Fruit fly (Drosophila melanogaster) whole organism, embryonic: ENCODE results near the gene thoc7.

ENCODE experiments used
- Aef1 ChIP-seq: fragments of 200-800 bp; sonication (Bioruptor generic); IDR thresholded peaks from 3 replicates; pipeline ENCODE4 v1.3.6; 2022; ENCODE audit warnings: missing biosample characterization, missing genetic modification characterization
- B-H1 ChIP-seq: fragments of 200-800 bp; sonication (Bioruptor generic); IDR thresholded peaks from 3 replicates; pipeline ENCODE4 v1.3.6; 2022; ENCODE audit warnings: missing biosample characterization, missing genetic modification characterization
- CG10274 ChIP-seq: fragments of 200-800 bp; sonication (Bioruptor generic); optimal IDR thresholded peaks from 3 replicates; lab custom pipeline; 2017; ENCODE audit warnings: missing biosample characterization, mild to moderate bottlenecking, missing genetic modification characterization
- CG10366 ChIP-seq: fragments of 200-800 bp; sonication (Bioruptor generic); IDR thresholded peaks from 2 replicates; pipeline ENCODE4 v1.3.6; 2022; ENCODE audit warnings: missing biosample characterization, missing genetic modification characterization
- CG10462 ChIP-seq: fragments of 200-800 bp; sonication (Bioruptor generic); optimal IDR thresholded peaks from 2 replicates; lab custom pipeline; 2016; ENCODE audit warnings: missing biosample characterization, missing genetic modification characterization
- CG13287 ChIP-seq: fragments of 200-800 bp; sonication (Bioruptor generic); IDR thresholded peaks from 2 replicates; pipeline ENCODE4 v1.3.6; 2022; ENCODE audit warnings: missing biosample characterization, missing genetic modification characterization; ENCODE audit not compliant: partially characterized antibody
- CG13424 ChIP-seq: fragments of 200-800 bp; sonication (Bioruptor generic); optimal IDR thresholded peaks from 2 replicates; lab custom pipeline; 2019; ENCODE audit warnings: missing biosample characterization, mild to moderate bottlenecking, missing genetic modification characterization, moderate library complexity
- CG14441 ChIP-seq: fragments of 200-800 bp; sonication (Bioruptor generic); IDR thresholded peaks from 2 replicates; pipeline ENCODE4 v1.3.6; 2022; ENCODE audit warnings: missing biosample characterization, missing genetic modification characterization
- CG15011 ChIP-seq: fragments of 200-800 bp; sonication (Bioruptor generic); optimal IDR thresholded peaks from 3 replicates; lab custom pipeline; 2018; ENCODE audit warnings: missing biosample characterization, mild to moderate bottlenecking, missing genetic modification characterization
- CG1647 ChIP-seq: fragments of 200-800 bp; sonication (Bioruptor generic); optimal IDR thresholded peaks from 3 replicates; lab custom pipeline; 2016; ENCODE audit warnings: missing biosample characterization, missing genetic modification characterization
- CG1832 ChIP-seq: fragments of 200-800 bp; sonication (Bioruptor generic); optimal IDR thresholded peaks from 2 replicates; lab custom pipeline; 2017; ENCODE audit warnings: missing biosample characterization, mild to moderate bottlenecking, missing genetic modification characterization, inconsistent platforms
- CG31441 ChIP-seq: fragments of 200-800 bp; sonication (Bioruptor generic); IDR thresholded peaks from 2 replicates; pipeline ENCODE4 v1.3.6; 2022; ENCODE audit warnings: missing biosample characterization, missing genetic modification characterization
- CG3407 ChIP-seq: fragments of 200-800 bp; sonication (Bioruptor generic); optimal IDR thresholded peaks from 2 replicates; lab custom pipeline; 2018; ENCODE audit warnings: missing biosample characterization, mild to moderate bottlenecking, missing genetic modification characterization
- CG34376 ChIP-seq: fragments of 200-800 bp; sonication (Bioruptor generic); optimal IDR thresholded peaks from 2 replicates; lab custom pipeline; 2018; ENCODE audit warnings: missing biosample characterization, mild to moderate bottlenecking, missing genetic modification characterization
- CG34422 ChIP-seq: fragments of 200-800 bp; sonication (Bioruptor generic); IDR thresholded peaks from 3 replicates; pipeline ENCODE4 v1.3.6; 2022; ENCODE audit warnings: missing biosample characterization, missing genetic modification characterization
- CG3847 ChIP-seq: fragments of 200-800 bp; sonication (Bioruptor generic); IDR thresholded peaks from 2 replicates; pipeline ENCODE4 v1.3.6; 2022; ENCODE audit warnings: missing biosample characterization, missing genetic modification characterization
- CG4617 ChIP-seq: fragments of 200-800 bp; sonication (Bioruptor generic); optimal IDR thresholded peaks from 3 replicates; lab custom pipeline; 2016; ENCODE audit warnings: missing biosample characterization, missing genetic modification characterization, borderline replicate concordance
- CG8924 ChIP-seq: fragments of 200-800 bp; optimal IDR thresholded peaks from 3 replicates; lab custom pipeline; 2019; ENCODE audit warnings: missing biosample characterization, mild to moderate bottlenecking, missing genetic modification characterization, moderate library complexity
- CHES-1-like ChIP-seq: fragments of 200-800 bp; sonication (Bioruptor generic); optimal IDR thresholded peaks from 2 replicates; lab custom pipeline; 2016; ENCODE audit warnings: missing biosample characterization, missing genetic modification characterization
- Drgx ChIP-seq: fragments of 200-800 bp; sonication (Bioruptor generic); IDR thresholded peaks from 2 replicates; pipeline ENCODE4 v1.3.6; 2022; ENCODE audit warnings: missing biosample characterization, missing genetic modification characterization
- H2.0 ChIP-seq: fragments of 200-800 bp; sonication (Bioruptor generic); IDR thresholded peaks from 2 replicates; pipeline ENCODE4 v1.3.6; 2022; ENCODE audit warnings: missing biosample characterization, missing genetic modification characterization
- HLH4C ChIP-seq: fragments of 200-800 bp; sonication (Bioruptor generic); IDR thresholded peaks from 3 replicates; pipeline ENCODE4 v1.3.6; 2022; ENCODE audit warnings: missing biosample characterization, missing genetic modification characterization; ENCODE audit not compliant: partially characterized antibody
- MESR4 ChIP-seq: fragments of 200-800 bp; sonication (Bioruptor generic); optimal IDR thresholded peaks from 2 replicates; lab custom pipeline; 2018; ENCODE audit warnings: missing biosample characterization, mild to moderate bottlenecking, missing genetic modification characterization, moderate library complexity
- Meics ChIP-seq: fragments of 200-800 bp; sonication (Bioruptor generic); optimal IDR thresholded peaks from 2 replicates; lab custom pipeline; 2017; ENCODE audit warnings: missing biosample characterization, mild to moderate bottlenecking, missing genetic modification characterization
- NFAT ChIP-seq: fragments of 200-800 bp; sonication (Bioruptor generic); IDR thresholded peaks from 2 replicates; pipeline ENCODE4 v1.3.6; 2022; ENCODE audit warnings: missing biosample characterization, missing genetic modification characterization
- Nf-YA ChIP-seq: fragments of 200-800 bp; sonication (Bioruptor generic); IDR thresholded peaks from 2 replicates; pipeline ENCODE4 v1.3.6; 2022; ENCODE audit warnings: missing biosample characterization, missing genetic modification characterization
- Opbp ChIP-seq: fragments of 200-800 bp; sonication (Bioruptor generic); IDR thresholded peaks from 3 replicates; pipeline ENCODE4 v1.3.6; 2022; ENCODE audit warnings: missing biosample characterization, missing genetic modification characterization; ENCODE audit not compliant: partially characterized antibody
- Side ChIP-seq: fragments of 200-800 bp; sonication (Bioruptor generic); optimal IDR thresholded peaks from 2 replicates; lab custom pipeline; 2016; ENCODE audit warnings: missing biosample characterization, missing genetic modification characterization
- Sry-δ ChIP-seq: fragments of 200-800 bp; sonication (Bioruptor generic); optimal IDR thresholded peaks from 2 replicates; lab custom pipeline; 2016; ENCODE audit warnings: missing biosample characterization, missing genetic modification characterization
- amos ChIP-seq: fragments of 200-800 bp; sonication (Bioruptor generic); IDR thresholded peaks from 2 replicates; pipeline ENCODE4 v1.3.6; 2022; ENCODE audit warnings: missing biosample characterization, missing genetic modification characterization; ENCODE audit not compliant: partially characterized antibody
- chinmo ChIP-seq: fragments of 200-800 bp; sonication (Bioruptor generic); IDR thresholded peaks from 4 replicates; pipeline ENCODE4 v1.3.6; 2022; ENCODE audit warnings: missing biosample characterization, missing genetic modification characterization; ENCODE audit not compliant: partially characterized antibody
- ci ChIP-seq: fragments of 200-800 bp; sonication (Bioruptor generic); IDR thresholded peaks from 3 replicates; pipeline ENCODE4 v1.3.6; 2022; ENCODE audit warnings: missing biosample characterization, missing genetic modification characterization
- emc ChIP-seq: fragments of 200-800 bp; sonication (Bioruptor generic); optimal IDR thresholded peaks from 2 replicates; lab custom pipeline; 2016; ENCODE audit warnings: missing biosample characterization, missing genetic modification characterization
- gcm ChIP-seq: fragments of 200-800 bp; sonication (Bioruptor generic); optimal IDR thresholded peaks from 2 replicates; lab custom pipeline; 2019; ENCODE audit warnings: missing biosample characterization, mild to moderate bottlenecking, missing genetic modification characterization, moderate library complexity
- gsb-n ChIP-seq: fragments of 200-800 bp; sonication (Bioruptor generic); optimal IDR thresholded peaks from 3 replicates; lab custom pipeline; 2018; ENCODE audit warnings: missing biosample characterization, mild to moderate bottlenecking, missing genetic modification characterization
- hkb ChIP-seq, 2 experiments: fragments of 200-800 bp in 1 of 2; fragments of >200 bp in 1 of 2; sonication (Bioruptor generic) in 1 of 2; IDR thresholded peaks in 1 of 2; optimal IDR thresholded peaks in 1 of 2; 2 replicates each; pipeline versions ENCODE4 v1.3.6 to Lab custom; 2017 to 2022; ENCODE audit warnings: missing biosample characterization in 1 of 2, missing genetic modification characterization in 1 of 2
- klu ChIP-seq: fragments of 200-800 bp; sonication (Bioruptor generic); IDR thresholded peaks from 2 replicates; pipeline ENCODE4 v1.3.6; 2022; ENCODE audit warnings: missing biosample characterization, missing genetic modification characterization
- lmd ChIP-seq: fragments of 200-800 bp; sonication (Bioruptor generic); IDR thresholded peaks from 2 replicates; pipeline ENCODE4 v1.3.6; 2022; ENCODE audit warnings: missing biosample characterization, missing genetic modification characterization
- lola ChIP-seq, 3 experiments: fragments of >200 bp in 2 of 3; fragments of 200-800 bp in 1 of 3; sonication (Bioruptor generic) in 1 of 3; optimal IDR thresholded peaks; 2 replicates each; lab custom pipeline; 2017 to 2019; ENCODE audit warnings: missing biosample characterization in 3 of 3, missing genetic modification characterization in 3 of 3, mild to moderate bottlenecking in 1 of 3, moderate library complexity in 1 of 3
- mld ChIP-seq: fragments of 200-800 bp; sonication (Bioruptor generic); IDR thresholded peaks from 3 replicates; pipeline ENCODE4 v1.3.6; 2022; ENCODE audit warnings: missing biosample characterization, missing genetic modification characterization; ENCODE audit not compliant: partially characterized antibody
- nerfin-1 ChIP-seq: fragments of 200-800 bp; sonication (Bioruptor generic); optimal IDR thresholded peaks from 3 replicates; lab custom pipeline; 2019; ENCODE audit warnings: missing biosample characterization, mild to moderate bottlenecking, missing genetic modification characterization, moderate library complexity
- pros ChIP-seq: fragments of 200-800 bp; sonication (Bioruptor generic); optimal IDR thresholded peaks from 3 replicates; lab custom pipeline; 2019; ENCODE audit warnings: missing biosample characterization, mild to moderate bottlenecking, missing genetic modification characterization, moderate library complexity
- pzg ChIP-seq: fragments of 200-800 bp; sonication (Bioruptor generic); optimal IDR thresholded peaks from 3 replicates; lab custom pipeline; 2018; ENCODE audit warnings: missing biosample characterization, mild to moderate bottlenecking, missing genetic modification characterization, moderate library complexity
- ro ChIP-seq: fragments of 200-800 bp; sonication (Bioruptor generic); IDR thresholded peaks from 2 replicates; pipeline ENCODE4 v1.3.6; 2022; ENCODE audit warnings: missing biosample characterization, missing genetic modification characterization
- sob ChIP-seq: fragments of 200-800 bp; sonication (Bioruptor generic); IDR thresholded peaks from 2 replicates; pipeline ENCODE4 v1.3.6; 2022; ENCODE audit warnings: missing biosample characterization, missing genetic modification characterization
- vvl ChIP-seq: fragments of 200-800 bp; sonication (Bioruptor generic); IDR thresholded peaks from 2 replicates; pipeline ENCODE4 v1.3.6; 2022; ENCODE audit warnings: missing biosample characterization, missing genetic modification characterization
- wor ChIP-seq: fragments of 200-800 bp; sonication (Bioruptor generic); IDR thresholded peaks from 2 replicates; pipeline ENCODE4 v1.3.6; 2022; ENCODE audit warnings: missing biosample characterization, missing genetic modification characterization
- zf30C ChIP-seq: fragments of 200-800 bp; sonication (Bioruptor generic); optimal IDR thresholded peaks from 3 replicates; lab custom pipeline; 2018; ENCODE audit warnings: missing biosample characterization, mild to moderate bottlenecking, missing genetic modification characterization

The thoc7 gene

DNA sequence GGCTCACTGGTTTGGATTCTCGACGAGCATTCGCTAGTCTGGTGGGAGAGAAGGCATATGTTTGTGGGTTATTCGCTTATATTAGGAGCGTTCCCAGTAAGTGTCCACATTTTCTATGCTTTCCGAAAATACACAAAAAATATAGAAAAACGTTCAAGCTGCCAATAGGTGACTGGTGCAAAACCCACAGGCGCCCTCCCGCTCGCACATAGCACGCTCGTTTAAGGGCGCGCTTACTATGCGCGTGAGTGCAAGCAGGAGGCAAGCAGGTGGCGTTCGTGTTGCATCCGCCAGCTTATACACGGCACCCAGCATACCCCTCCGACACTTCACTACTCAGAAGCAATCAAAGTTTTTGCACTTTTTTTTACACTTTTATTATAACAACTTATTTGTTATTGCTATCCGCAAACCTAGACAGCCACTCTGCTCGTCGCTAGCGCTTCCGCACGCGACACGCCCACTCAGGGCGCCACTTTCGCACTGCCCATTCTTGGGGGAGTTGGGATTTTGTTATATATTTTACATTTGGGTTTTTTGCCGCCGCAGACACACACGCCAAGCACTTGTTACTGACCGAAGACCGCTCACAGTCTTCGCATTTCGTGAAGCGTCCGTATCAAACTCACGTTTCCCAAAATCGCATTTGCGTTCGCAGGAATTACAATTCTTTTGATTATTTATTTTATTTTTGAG is 13.3 kb downstream of the thoc7 start (continued):
- TF ChIP-seq sob (GFP tag; lab: Robert Waterston, UW), result peak; percentile 51
- no peak for TF ChIP-seq CG10274 (GFP tag; lab: Kevin White, UChicago)
- peak; percentile 80 for TF ChIP-seq CHES-1-like
- TF ChIP-seq Opbp (GFP tag; lab: Robert Waterston, UW), result peak; percentile 78
- no peak for TF ChIP-seq lmd (GFP tag; lab: Robert Waterston, UW)
- peak; percentile 96; the same call in 2 of the 4 replicates for TF ChIP-seq chinmo
- no peak for TF ChIP-seq zf30C (GFP tag; lab: Kevin White, UChicago)
- TF ChIP-seq CG10366 (GFP tag; lab: Robert Waterston, UW), result peak; percentile 15; the same call in 1 of the 2 replicates
- peak; percentile 47; the same call in 1 of the 3 replicates for TF ChIP-seq Aef1 (GFP tag; lab: Robert Waterston, UW)
- no peak for TF ChIP-seq ro
- no peak for TF ChIP-seq CG31441
- TF ChIP-seq CG13287 (GFP tag; lab: Robert Waterston, UW), result peak; percentile 46; the same call in 1 of the 2 replicates
- no peak for TF ChIP-seq CG15011 (GFP tag; lab: Kevin White, UChicago)
- TF ChIP-seq klu (GFP tag; lab: Robert Waterston, UW), result no peak
- 0 out of 2 replicates have a peak, but pooled peaks have one; percentile 19 for TF ChIP-seq Drgx (GFP tag; lab: Robert Waterston, UW)
- peak; percentile 42; the same call in 1 of the 2 replicates for TF ChIP-seq Nf-YA
- TF ChIP-seq Sry-δ (GFP tag; lab: Kevin White, UChicago), result peak; percentile 17
- TF ChIP-seq MESR4 (GFP tag; lab: Kevin White, UChicago), result peak; percentile 74
- peak; percentile 98 for TF ChIP-seq CG34422 (GFP tag; lab: Robert Waterston, UW)
- peak; percentile 31 for TF ChIP-seq CG1647 (GFP tag; lab: Kevin White, UChicago)
- TF ChIP-seq Side (GFP tag; lab: Kevin White, UChicago), result no peak
- no peak for TF ChIP-seq HLH4C (GFP tag; lab: Robert Waterston, UW)
- peak; percentile 31; the same call in 1 of the 2 replicates for TF ChIP-seq NFAT (GFP tag; lab: Robert Waterston, UW)
- TF ChIP-seq Meics, result no peak
- TF ChIP-seq vvl (GFP tag; lab: Robert Waterston, UW), result peak; percentile 56
- TF ChIP-seq pzg (GFP tag; lab: Kevin White, UChicago), result peak; percentile 56
- no peak for TF ChIP-seq gcm (GFP tag; lab: Kevin White, UChicago)
- TF ChIP-seq CG14441 (GFP tag; lab: Robert Waterston, UW), result no peak
- TF ChIP-seq CG34376 (GFP tag; lab: Kevin White, UChicago), result no peak
- TF ChIP-seq CG10462 (GFP tag; lab: Kevin White, UChicago), result no peak
- peak; percentile 64 for TF ChIP-seq amos (GFP tag; lab: Robert Waterston, UW)
- TF ChIP-seq pros (GFP tag; lab: Kevin White, UChicago), result no peak
- TF ChIP-seq H2.0 (GFP tag; lab: Robert Waterston, UW), result no peak
- peak; percentile 15 for TF ChIP-seq nerfin-1 (tag; lab: Kevin White, UChicago)
- TF ChIP-seq CG13424 (tag; lab: Kevin White, UChicago), result peak; percentile 39
- TF ChIP-seq CG1832, result peak; percentile 99
- no peak for TF ChIP-seq emc
- no peak for TF ChIP-seq lola (GFP tag; optimal IDR thresholded peaks at IDR 0.05; lab: Kevin White, UChicago)
- no peak for TF ChIP-seq CG3407 (GFP tag; lab: Kevin White, UChicago)
- no peak for TF ChIP-seq hkb (optimal IDR thresholded peaks at IDR 0.05; lab: Kevin White, UChicago)
- 0 out of 2 replicates have a peak, but pooled peaks have one; percentile 33 for TF ChIP-seq hkb (GFP tag; IDR thresholded peaks at IDR 0.05; lab: Robert Waterston, UW)
- TF ChIP-seq gsb-n (tag; lab: Kevin White, UChicago), result no peak
- peak; percentile 52; the same call in 1 of the 3 replicates for TF ChIP-seq ci (GFP tag; lab: Robert Waterston, UW)
- no peak for TF ChIP-seq B-H1 (GFP tag; lab: Robert Waterston, UW)
- TF ChIP-seq CG8924 (tag; lab: Kevin White, UChicago), result no peak
- peak; percentile 98 for TF ChIP-seq CG4617 (GFP tag; lab: Kevin White, UChicago)
- TF ChIP-seq CG3847 (GFP tag; lab: Robert Waterston, UW), result peak; percentile 46
- peak; percentile 51 for TF ChIP-seq wor (GFP tag; lab: Robert Waterston, UW)
- no peak for TF ChIP-seq mld (GFP tag; lab: Robert Waterston, UW)
